Fruit fly (Drosophila melanogaster) whole organism, embryonic: ENCODE results near the gene CG44158.

Experiments used
- B-H1 ChIP-seq: fragments of 200-800 bp; sonication (Bioruptor generic); IDR thresholded peaks from 3 replicates; pipeline ENCODE4 v1.3.6; 2022; ENCODE audit warnings: missing biosample characterization, missing genetic modification characterization
- Bteb2 ChIP-seq: fragments of 200-800 bp; sonication (Bioruptor generic); optimal IDR thresholded peaks from 2 replicates; lab custom pipeline; 2016; ENCODE audit warnings: missing biosample characterization, missing genetic modification characterization
- CG10147 ChIP-seq: fragments of 200-800 bp; sonication (Bioruptor generic); optimal IDR thresholded peaks from 2 replicates; lab custom pipeline; 2019; ENCODE audit warnings: missing biosample characterization, mild to moderate bottlenecking, missing genetic modification characterization, moderate library complexity
- CG10274 ChIP-seq: fragments of 200-800 bp; sonication (Bioruptor generic); optimal IDR thresholded peaks from 3 replicates; lab custom pipeline; 2017; ENCODE audit warnings: missing biosample characterization, mild to moderate bottlenecking, missing genetic modification characterization
- CG10543 ChIP-seq: fragments of 200-800 bp; sonication (Bioruptor generic); optimal IDR thresholded peaks from 3 replicates; lab custom pipeline; 2017; ENCODE audit warnings: missing biosample characterization, mild to moderate bottlenecking, missing genetic modification characterization, moderate library complexity
- CG10654 ChIP-seq: fragments of 200-800 bp; sonication (Bioruptor generic); optimal IDR thresholded peaks from 2 replicates; lab custom pipeline; 2016; ENCODE audit warnings: missing biosample characterization, missing genetic modification characterization
- CG11723 ChIP-seq: fragments of 200-800 bp; sonication (Bioruptor generic); optimal IDR thresholded peaks from 2 replicates; lab custom pipeline; 2017; ENCODE audit warnings: missing biosample characterization, mild to moderate bottlenecking, missing genetic modification characterization
- CG13296 ChIP-seq: fragments of 200-800 bp; sonication (Bioruptor generic); optimal IDR thresholded peaks from 3 replicates; lab custom pipeline; 2018; ENCODE audit warnings: missing biosample characterization, mild to moderate bottlenecking, missing genetic modification characterization
- CG18011 ChIP-seq: fragments of 200-800 bp; sonication (Bioruptor generic); optimal IDR thresholded peaks from 2 replicates; lab custom pipeline; 2017; ENCODE audit warnings: missing biosample characterization, missing genetic modification characterization, mild to moderate bottlenecking, moderate library complexity, missing genotype
- CG1832 ChIP-seq: fragments of 200-800 bp; sonication (Bioruptor generic); optimal IDR thresholded peaks from 2 replicates; lab custom pipeline; 2017; ENCODE audit warnings: missing biosample characterization, mild to moderate bottlenecking, missing genetic modification characterization, inconsistent platforms
- CG2202 ChIP-seq: fragments of 200-800 bp; sonication (Bioruptor generic); optimal IDR thresholded peaks from 2 replicates; lab custom pipeline; 2018; ENCODE audit warnings: missing biosample characterization, mild to moderate bottlenecking, missing genetic modification characterization
- CG2875 ChIP-seq: fragments of 200-800 bp; sonication (Bioruptor generic); optimal IDR thresholded peaks from 2 replicates; lab custom pipeline; 2017; ENCODE audit warnings: missing biosample characterization, mild to moderate bottlenecking, missing genetic modification characterization, missing genetic modification reagents
- CG32767 ChIP-seq: fragments of 200-800 bp; sonication (Bioruptor generic); IDR thresholded peaks from 2 replicates; pipeline ENCODE4 v1.3.6; 2022; ENCODE audit warnings: missing biosample characterization, missing genetic modification characterization
- CG3281 ChIP-seq: fragments of 200-800 bp; sonication (Bioruptor generic); optimal IDR thresholded peaks from 3 replicates; lab custom pipeline; 2017; ENCODE audit warnings: missing biosample characterization, mild to moderate bottlenecking, missing genetic modification characterization
- CG3995 ChIP-seq: fragments of 200-800 bp; sonication (Bioruptor generic); optimal IDR thresholded peaks from 3 replicates; lab custom pipeline; 2016; ENCODE audit warnings: missing biosample characterization, missing genetic modification characterization
- CG4707 ChIP-seq: fragments of 200-800 bp; sonication (Bioruptor generic); optimal IDR thresholded peaks from 2 replicates; lab custom pipeline; 2018; ENCODE audit warnings: missing biosample characterization, mild to moderate bottlenecking, missing genetic modification characterization, moderate library complexity
- CG4854 ChIP-seq: fragments of 200-800 bp; sonication (Bioruptor generic); optimal IDR thresholded peaks from 2 replicates; lab custom pipeline; 2016; ENCODE audit warnings: missing biosample characterization, missing genetic modification characterization, inconsistent platforms
- CG5245 ChIP-seq: fragments of 200-800 bp; sonication (Bioruptor generic); optimal IDR thresholded peaks from 3 replicates; lab custom pipeline; 2016; ENCODE audit warnings: missing biosample characterization, missing genetic modification characterization
- CG7928 ChIP-seq: fragments of 200-800 bp; sonication (Bioruptor generic); optimal IDR thresholded peaks from 2 replicates; lab custom pipeline; 2017; ENCODE audit warnings: missing biosample characterization, mild to moderate bottlenecking, missing genetic modification characterization
- CG9215 ChIP-seq: fragments of 200-800 bp; sonication (Bioruptor generic); IDR thresholded peaks from 2 replicates; pipeline ENCODE4 v1.3.6; 2022; ENCODE audit warnings: missing biosample characterization, missing genetic modification characterization
- CHES-1-like ChIP-seq: fragments of 200-800 bp; sonication (Bioruptor generic); optimal IDR thresholded peaks from 2 replicates; lab custom pipeline; 2016; ENCODE audit warnings: missing biosample characterization, missing genetic modification characterization
- Camta ChIP-seq: fragments of 200-800 bp; sonication (Bioruptor generic); optimal IDR thresholded peaks from 2 replicates; lab custom pipeline; 2016; ENCODE audit warnings: missing biosample characterization, missing genetic modification characterization
- D19A ChIP-seq: fragments of 200-800 bp; optimal IDR thresholded peaks from 3 replicates; lab custom pipeline; 2019; ENCODE audit warnings: missing biosample characterization, mild to moderate bottlenecking, missing genetic modification characterization, moderate library complexity
- Dref ChIP-seq: fragments of 200-800 bp; sonication (Bioruptor generic); IDR thresholded peaks from 2 replicates; pipeline ENCODE4 v1.3.6; 2022; ENCODE audit warnings: missing biosample characterization, missing genetic modification characterization
- Drgx ChIP-seq: fragments of 200-800 bp; sonication (Bioruptor generic); IDR thresholded peaks from 2 replicates; pipeline ENCODE4 v1.3.6; 2022; ENCODE audit warnings: missing biosample characterization, missing genetic modification characterization
- HLHmδ ChIP-seq: fragments of 200-800 bp; sonication (Bioruptor generic); optimal IDR thresholded peaks from 2 replicates; lab custom pipeline; 2018; ENCODE audit warnings: missing biosample characterization, mild to moderate bottlenecking, missing genetic modification characterization, moderate library complexity
- HmgD ChIP-seq: fragments of 200-800 bp; sonication (Bioruptor generic); optimal IDR thresholded peaks from 3 replicates; lab custom pipeline; 2016; ENCODE audit warnings: missing biosample characterization, missing genetic modification characterization
- Hmr ChIP-seq: fragments of 200-800 bp; sonication (Bioruptor generic); optimal IDR thresholded peaks from 3 replicates; lab custom pipeline; 2017; ENCODE audit warnings: mild to moderate bottlenecking, missing biosample characterization, missing genetic modification reagents, missing genetic modification characterization
- Hmx ChIP-seq: fragments of 200-800 bp; sonication (Bioruptor generic); optimal IDR thresholded peaks from 2 replicates; lab custom pipeline; 2016; ENCODE audit warnings: missing biosample characterization, missing genetic modification characterization
- Hr51 ChIP-seq, 2 experiments: fragments of 200-800 bp; sonication (Bioruptor generic); optimal IDR thresholded peaks; 2 replicates in 1 of 2; 3 replicates in 1 of 2; lab custom pipeline; 2016 to 2018; ENCODE audit warnings: missing biosample characterization in 2 of 2, missing genetic modification characterization in 2 of 2, mild to moderate bottlenecking in 1 of 2, moderate library complexity in 1 of 2
- Kr ChIP-seq: fragments of 200-800 bp; sonication (Bioruptor generic); optimal IDR thresholded peaks from 2 replicates; lab custom pipeline; 2017; ENCODE audit warnings: missing biosample characterization, mild to moderate bottlenecking, missing genetic modification characterization
- Mrtf ChIP-seq: fragments of 200-800 bp; sonication (Bioruptor generic); IDR thresholded peaks from 3 replicates; pipeline ENCODE4 v1.3.6; 2022; ENCODE audit warnings: missing biosample characterization, missing genetic modification characterization
- NC2β ChIP-seq: fragments of 200-800 bp; sonication (Bioruptor generic); optimal IDR thresholded peaks from 2 replicates; lab custom pipeline; 2016; ENCODE audit warnings: missing biosample characterization, missing genetic modification characterization
- Opbp ChIP-seq: fragments of 200-800 bp; sonication (Bioruptor generic); IDR thresholded peaks from 3 replicates; pipeline ENCODE4 v1.3.6; 2022; ENCODE audit warnings: missing biosample characterization, missing genetic modification characterization; ENCODE audit not compliant: partially characterized antibody
- Rx ChIP-seq: fragments of 200-800 bp; sonication (Bioruptor generic); IDR thresholded peaks from 2 replicates; pipeline ENCODE4 v1.3.6; 2022; ENCODE audit warnings: missing biosample characterization, missing genetic modification characterization
- Tbp ChIP-seq: fragments of >200 bp; optimal IDR thresholded peaks from 2 replicates; lab custom pipeline; 2018; ENCODE audit warnings: missing biosample characterization, missing genetic modification characterization
- Usf ChIP-seq: fragments of 200-800 bp; sonication (Bioruptor generic); optimal IDR thresholded peaks from 2 replicates; lab custom pipeline; 2017; ENCODE audit warnings: missing genotype, missing biosample characterization, missing genetic modification characterization
- ac ChIP-seq: fragments of 200-800 bp; sonication (Bioruptor generic); optimal IDR thresholded peaks from 3 replicates; lab custom pipeline; 2017; ENCODE audit warnings: missing biosample characterization, mild to moderate bottlenecking, missing genetic modification characterization
- cad ChIP-seq: fragments of >200 bp; optimal IDR thresholded peaks from 2 replicates; lab custom pipeline; 2017; ENCODE audit warnings: missing biosample characterization, missing genetic modification characterization
- crc ChIP-seq: fragments of 200-800 bp; sonication (Bioruptor generic); optimal IDR thresholded peaks from 2 replicates; lab custom pipeline; 2016; ENCODE audit warnings: missing biosample characterization, missing genetic modification characterization
- dmrt99B ChIP-seq: fragments of 200-800 bp; sonication (Bioruptor generic); optimal IDR thresholded peaks from 2 replicates; lab custom pipeline; 2018; ENCODE audit warnings: missing biosample characterization, mild to moderate bottlenecking, missing genetic modification characterization, moderate library complexity
- eve ChIP-seq, 2 experiments: fragments of >200 bp; optimal IDR thresholded peaks; 2 replicates each; lab custom pipeline; 2017; ENCODE audit warnings: missing biosample characterization in 2 of 2, missing genetic modification characterization in 2 of 2
- fd64A ChIP-seq: fragments of 200-800 bp; sonication (Bioruptor generic); optimal IDR thresholded peaks from 3 replicates; lab custom pipeline; 2018; ENCODE audit warnings: missing biosample characterization, mild to moderate bottlenecking, missing genetic modification characterization
- gsb-n ChIP-seq: fragments of 200-800 bp; sonication (Bioruptor generic); optimal IDR thresholded peaks from 3 replicates; lab custom pipeline; 2018; ENCODE audit warnings: missing biosample characterization, mild to moderate bottlenecking, missing genetic modification characterization
- lilli ChIP-seq: fragments of 200-800 bp; sonication (Bioruptor generic); optimal IDR thresholded peaks from 3 replicates; lab custom pipeline; 2016; ENCODE audit warnings: missing biosample characterization, missing genetic modification characterization
- mld ChIP-seq: fragments of 200-800 bp; sonication (Bioruptor generic); IDR thresholded peaks from 3 replicates; pipeline ENCODE4 v1.3.6; 2022; ENCODE audit warnings: missing biosample characterization, missing genetic modification characterization; ENCODE audit not compliant: partially characterized antibody
- oc ChIP-seq: fragments of 200-800 bp; sonication (Bioruptor generic); optimal IDR thresholded peaks from 2 replicates; lab custom pipeline; 2018; ENCODE audit warnings: missing biosample characterization, mild to moderate bottlenecking, missing genetic modification characterization, moderate library complexity
- prd ChIP-seq, 3 experiments: fragments of >200 bp in 2 of 3; fragments of 200-800 bp in 1 of 3; sonication (Bioruptor generic) in 1 of 3; optimal IDR thresholded peaks in 2 of 3; IDR thresholded peaks in 1 of 3; 2 replicates in 2 of 3; 3 replicates in 1 of 3; pipeline versions ENCODE4 v1.3.6 to Lab custom; 2017 to 2022; ENCODE audit warnings: missing biosample characterization in 1 of 3, missing genetic modification characterization in 1 of 3
- ranshi ChIP-seq: fragments of 200-800 bp; sonication (Bioruptor generic); IDR thresholded peaks from 2 replicates; pipeline ENCODE4 v1.3.6; 2022; ENCODE audit warnings: missing biosample characterization, missing genetic modification characterization
- slp2 ChIP-seq: fragments of 200-800 bp; sonication (Bioruptor generic); optimal IDR thresholded peaks from 2 replicates; lab custom pipeline; 2016; ENCODE audit warnings: missing biosample characterization, missing genetic modification characterization
- so ChIP-seq: fragments of 200-800 bp; sonication (Bioruptor generic); IDR thresholded peaks from 3 replicates; pipeline ENCODE4 v1.3.6; 2022; ENCODE audit warnings: missing biosample characterization, missing genetic modification characterization
- yki ChIP-seq: fragments of >200 bp; optimal IDR thresholded peaks from 3 replicates; lab custom pipeline; 2018

The CG44158 gene

dm6 chr3R:18255281-18255680 is 46.7 kb downstream of the CG44158 start, which contains the start of the genes Ada2a, Polr2D, Tgs1 and moi (continued):
- TF ChIP-seq CG10543 (no peak), dmrt99B (no peak), gsb-n (no peak), Kr (GFP tag; lab: Kevin White, UChicago) (no peak), B-H1 (GFP tag; lab: Robert Waterston, UW) (no peak), CG11723 (GFP tag; lab: Kevin White, UChicago) (no peak), cad (GFP tag; lab: Kevin White, UChicago) (no peak), Mrtf (no peak), CG4854 (GFP tag; lab: Kevin White, UChicago) (no peak), Usf (GFP tag; lab: Kevin White, UChicago) (no peak), CG2202 (tag; lab: Kevin White, UChicago) (no peak), CG32767 (GFP tag; lab: Robert Waterston, UW) (no peak), prd (optimal IDR thresholded peaks at IDR 0.05; lab: Kevin White, UChicago) (no peak), prd (GFP tag; IDR thresholded peaks at IDR 0.05; lab: Robert Waterston, UW) (no peak), CG10147 (GFP tag; lab: Kevin White, UChicago) (no peak), Hmr (GFP tag; lab: Kevin White, UChicago) (no peak), CG1832 (no peak), fd64A (GFP tag; lab: Kevin White, UChicago) (no peak), crc (GFP tag; lab: Kevin White, UChicago) (no peak), NC2β (GFP tag; lab: Kevin White, UChicago) (no peak), lilli (no peak), CG3281 (no peak), oc (tag; lab: Kevin White, UChicago) (no peak), Camta (no peak), eve (GFP tag; optimal IDR thresholded peaks at IDR 0.05; lab: Kevin White, UChicago) (no peak), ranshi (no peak), CG7928 (GFP tag; lab: Kevin White, UChicago) (no peak), Rx (GFP tag; lab: Robert Waterston, UW) (no peak), Hmx (GFP tag; lab: Kevin White, UChicago) (no peak), CG9215 (GFP tag; lab: Robert Waterston, UW) (no peak), HLHmδ (GFP tag; lab: Kevin White, UChicago) (no peak), CG10654 (GFP tag; lab: Kevin White, UChicago) (no peak), Hr51 (GFP tag; optimal IDR thresholded peaks at IDR 0.05; lab: Kevin White, UChicago) (no peak), HmgD (GFP tag; lab: Kevin White, UChicago) (no peak), mld (GFP tag; lab: Robert Waterston, UW) (peak; percentile 74; the same call in 2 of the 3 replicates), CG5245 (no peak), Tbp (GFP tag; lab: Kevin White, UChicago) (no peak), CG13296 (GFP tag; lab: Kevin White, UChicago) (no peak), CG3995 (GFP tag; lab: Kevin White, UChicago) (peak; percentile 10), slp2 (GFP tag; lab: Kevin White, UChicago) (no peak), yki (no peak), CHES-1-like (GFP tag; lab: Kevin White, UChicago) (peak; percentile 63), D19A (tag; lab: Kevin White, UChicago) (no peak), Opbp (GFP tag; lab: Robert Waterston, UW) (peak; percentile 87), CG2875 (no peak), CG10274 (GFP tag; lab: Kevin White, UChicago) (no peak), CG4707 (GFP tag; lab: Kevin White, UChicago) (no peak), ac (GFP tag; lab: Kevin White, UChicago) (no peak), Drgx (GFP tag; lab: Robert Waterston, UW) (no peak), Bteb2 (GFP tag; lab: Kevin White, UChicago) (no peak), CG18011 (GFP tag; lab: Kevin White, UChicago) (no peak), Dref (peak; percentile 82), so (no peak)
